Fruit fly (Drosophila melanogaster): Measurements from ENCODE around the gene RhoGDI.

DNA sequence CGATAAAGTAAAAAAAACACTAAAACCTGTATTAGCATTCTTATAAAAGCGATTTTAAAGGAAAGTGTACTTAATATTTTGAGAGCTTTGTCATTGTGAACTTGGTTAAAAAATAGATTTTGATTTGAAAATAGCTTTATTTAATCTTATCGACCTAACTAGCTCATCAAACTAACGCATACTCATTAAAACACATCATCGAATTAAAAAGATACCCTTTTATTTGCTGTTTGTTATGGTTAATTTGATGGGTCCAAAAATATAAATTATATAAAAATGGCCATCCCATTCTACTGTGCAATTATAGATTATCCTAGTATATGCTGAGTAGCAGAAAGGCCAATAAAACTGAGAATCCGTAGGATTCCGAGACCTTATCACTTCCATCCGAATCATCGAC is 22.5 kb downstream of the RhoGDI start, which contains the start of gene CG32219:
- TF ChIP-seq insv (optimal IDR thresholded peaks at IDR 0.05) (no peak), Myc (optimal IDR thresholded peaks at IDR 0.05) (no peak), psq (optimal IDR thresholded peaks at IDR 0.05) (no peak), h (optimal IDR thresholded peaks at IDR 0.05) (no peak), ttk (optimal IDR thresholded peaks at IDR 0.05) (no peak), Sin3A (optimal IDR thresholded peaks at IDR 0.05) (no peak)

Data from Kc167 (cell line).